Fruit fly (Drosophila melanogaster) whole organism, embryonic: ENCODE results near the gene Cpsf73.

ENCODE experiments used
- Abd-B ChIP-seq: fragments of 200-800 bp; sonication (Bioruptor generic); optimal IDR thresholded peaks from 2 replicates; lab custom pipeline; 2018; ENCODE audit warnings: missing biosample characterization, mild to moderate bottlenecking, missing genetic modification characterization, moderate library complexity
- Awh ChIP-seq: fragments of 200-800 bp; sonication (Bioruptor generic); IDR thresholded peaks from 2 replicates; pipeline ENCODE4, ENCODE4 v1.3.6; 2022; ENCODE audit warnings: missing biosample characterization, missing genetic modification characterization
- CG10366 ChIP-seq: fragments of 200-800 bp; sonication (Bioruptor generic); IDR thresholded peaks from 2 replicates; pipeline ENCODE4 v1.3.6; 2022; ENCODE audit warnings: missing biosample characterization, missing genetic modification characterization
- CG12071 ChIP-seq: fragments of 200-800 bp; sonication (Bioruptor generic); optimal IDR thresholded peaks from 3 replicates; lab custom pipeline; 2018; ENCODE audit warnings: missing biosample characterization, mild to moderate bottlenecking, missing genetic modification characterization
- CG12104 ChIP-seq: fragments of 200-800 bp; sonication (Bioruptor generic); optimal IDR thresholded peaks from 3 replicates; lab custom pipeline; 2016; ENCODE audit warnings: missing biosample characterization, missing genetic modification characterization
- CG12391 ChIP-seq: fragments of 200-800 bp; sonication (Bioruptor generic); optimal IDR thresholded peaks from 3 replicates; lab custom pipeline; 2018; ENCODE audit warnings: missing biosample characterization, mild to moderate bottlenecking, missing genetic modification characterization, moderate library complexity
- CG13424 ChIP-seq: fragments of 200-800 bp; sonication (Bioruptor generic); optimal IDR thresholded peaks from 2 replicates; lab custom pipeline; 2019; ENCODE audit warnings: missing biosample characterization, mild to moderate bottlenecking, missing genetic modification characterization, moderate library complexity
- CG14710 ChIP-seq: fragments of 200-800 bp; sonication (Bioruptor generic); optimal IDR thresholded peaks from 3 replicates; lab custom pipeline; 2019; ENCODE audit warnings: missing biosample characterization, mild to moderate bottlenecking, missing genetic modification characterization, moderate library complexity
- CG16779 ChIP-seq: fragments of 200-800 bp; sonication (Bioruptor generic); IDR thresholded peaks from 2 replicates; pipeline ENCODE4 v1.3.6; 2022; ENCODE audit warnings: missing biosample characterization, missing genetic modification characterization
- CG1792 ChIP-seq: fragments of 200-800 bp; sonication (Bioruptor generic); optimal IDR thresholded peaks from 2 replicates; lab custom pipeline; 2016; ENCODE audit warnings: missing biosample characterization, missing genetic modification characterization
- CG2889 ChIP-seq: fragments of 200-800 bp; sonication (Bioruptor generic); IDR thresholded peaks from 3 replicates; pipeline ENCODE4 v1.3.6; 2022; ENCODE audit warnings: missing biosample characterization, missing genetic modification characterization
- CG3163 ChIP-seq: fragments of 200-800 bp; sonication (Bioruptor generic); optimal IDR thresholded peaks from 3 replicates; lab custom pipeline; 2016; ENCODE audit warnings: missing biosample characterization, missing genetic modification characterization
- CG32767 ChIP-seq: fragments of 200-800 bp; sonication (Bioruptor generic); IDR thresholded peaks from 2 replicates; pipeline ENCODE4 v1.3.6; 2022; ENCODE audit warnings: missing biosample characterization, missing genetic modification characterization
- CG34224 ChIP-seq: fragments of 200-800 bp; sonication (Bioruptor generic); IDR thresholded peaks from 3 replicates; pipeline ENCODE4 v1.3.6; 2022; ENCODE audit warnings: missing biosample characterization, missing genetic modification characterization; ENCODE audit not compliant: partially characterized antibody
- CG4730 ChIP-seq: fragments of 200-800 bp; sonication (Bioruptor generic); IDR thresholded peaks from 2 replicates; pipeline ENCODE4 v1.3.6; 2022; ENCODE audit warnings: missing biosample characterization, missing genetic modification characterization
- CG4820 ChIP-seq: fragments of 200-800 bp; sonication (Bioruptor generic); optimal IDR thresholded peaks from 3 replicates; lab custom pipeline; 2016; ENCODE audit warnings: missing biosample characterization, missing genetic modification characterization
- CG5180 ChIP-seq: fragments of 200-800 bp; sonication (Bioruptor generic); optimal IDR thresholded peaks from 3 replicates; lab custom pipeline; 2017; ENCODE audit warnings: missing biosample characterization, missing genetic modification characterization, mild to moderate bottlenecking, moderate library complexity, missing genetic modification reagents
- CG7271 ChIP-seq: fragments of 200-800 bp; sonication (Bioruptor generic); optimal IDR thresholded peaks from 2 replicates; lab custom pipeline; 2018; ENCODE audit warnings: missing biosample characterization, mild to moderate bottlenecking, missing genetic modification characterization, moderate library complexity
- CG7357 ChIP-seq: fragments of 200-800 bp; sonication (Bioruptor generic); IDR thresholded peaks from 3 replicates; pipeline ENCODE4 v1.3.6; 2022; ENCODE audit warnings: missing biosample characterization, missing genetic modification characterization
- CG8281 ChIP-seq: fragments of 200-800 bp; sonication (Bioruptor generic); optimal IDR thresholded peaks from 2 replicates; lab custom pipeline; 2018; ENCODE audit warnings: missing biosample characterization, mild to moderate bottlenecking, missing genetic modification characterization, moderate library complexity
- CG8478 ChIP-seq: fragments of >200 bp; optimal IDR thresholded peaks from 2 replicates; lab custom pipeline; 2018
- CG9215 ChIP-seq: fragments of 200-800 bp; sonication (Bioruptor generic); IDR thresholded peaks from 2 replicates; pipeline ENCODE4 v1.3.6; 2022; ENCODE audit warnings: missing biosample characterization, missing genetic modification characterization
- Hmx ChIP-seq: fragments of 200-800 bp; sonication (Bioruptor generic); optimal IDR thresholded peaks from 2 replicates; lab custom pipeline; 2016; ENCODE audit warnings: missing biosample characterization, missing genetic modification characterization
- Hr3 ChIP-seq: fragments of 200-800 bp; sonication (Bioruptor generic); optimal IDR thresholded peaks from 3 replicates; lab custom pipeline; 2016; ENCODE audit warnings: missing biosample characterization, missing genetic modification characterization
- Max ChIP-seq: fragments of 200-800 bp; sonication (Bioruptor generic); optimal IDR thresholded peaks from 2 replicates; lab custom pipeline; 2016; ENCODE audit warnings: missing biosample characterization, mild to moderate bottlenecking, missing genetic modification characterization
- Mes4 ChIP-seq: fragments of 200-800 bp; sonication (Bioruptor generic); optimal IDR thresholded peaks from 2 replicates; lab custom pipeline; 2016; ENCODE audit warnings: missing biosample characterization, missing genetic modification characterization
- Myb ChIP-seq: fragments of 200-800 bp; sonication (Bioruptor generic); optimal IDR thresholded peaks from 2 replicates; lab custom pipeline; 2016; ENCODE audit warnings: missing biosample characterization, missing genetic modification characterization
- Opbp ChIP-seq: fragments of 200-800 bp; sonication (Bioruptor generic); IDR thresholded peaks from 3 replicates; pipeline ENCODE4 v1.3.6; 2022; ENCODE audit warnings: missing biosample characterization, missing genetic modification characterization; ENCODE audit not compliant: partially characterized antibody
- Ptx1 ChIP-seq: fragments of 200-800 bp; sonication (Bioruptor generic); IDR thresholded peaks from 2 replicates; pipeline ENCODE4 v1.3.6; 2022; ENCODE audit warnings: missing biosample characterization, missing genetic modification characterization
- Vsx1 ChIP-seq: fragments of 200-800 bp; sonication (Bioruptor generic); optimal IDR thresholded peaks from 2 replicates; lab custom pipeline; 2017; ENCODE audit warnings: missing biosample characterization, mild to moderate bottlenecking, missing genetic modification characterization, missing genetic modification reagents
- br ChIP-seq: fragments of >200 bp; optimal IDR thresholded peaks from 2 replicates; lab custom pipeline; 2017
- chn ChIP-seq: fragments of 200-800 bp; sonication (Bioruptor generic); optimal IDR thresholded peaks from 2 replicates; lab custom pipeline; 2016; ENCODE audit warnings: missing biosample characterization, missing genetic modification characterization
- da ChIP-seq: fragments of 200-800 bp; sonication (Bioruptor generic); optimal IDR thresholded peaks from 2 replicates; lab custom pipeline; 2016; ENCODE audit warnings: missing biosample characterization, missing genetic modification characterization
- dimm ChIP-seq: fragments of 200-800 bp; sonication (Bioruptor generic); IDR thresholded peaks from 2 replicates; pipeline ENCODE4 v1.3.6; 2022; ENCODE audit warnings: missing biosample characterization, missing genetic modification characterization
- fd64A ChIP-seq: fragments of 200-800 bp; sonication (Bioruptor generic); optimal IDR thresholded peaks from 3 replicates; lab custom pipeline; 2018; ENCODE audit warnings: missing biosample characterization, mild to moderate bottlenecking, missing genetic modification characterization
- ftz-f1 ChIP-seq: fragments of 200-800 bp; sonication (Bioruptor generic); optimal IDR thresholded peaks from 2 replicates; lab custom pipeline; 2016; ENCODE audit warnings: missing biosample characterization, missing genetic modification characterization
- gcm2 ChIP-seq: fragments of 200-800 bp; sonication (Bioruptor generic); optimal IDR thresholded peaks from 2 replicates; lab custom pipeline; 2016; ENCODE audit warnings: missing biosample characterization, missing genetic modification characterization
- gem ChIP-seq: fragments of 200-800 bp; sonication (Bioruptor generic); optimal IDR thresholded peaks from 2 replicates; lab custom pipeline; 2019; ENCODE audit warnings: missing biosample characterization, mild to moderate bottlenecking, missing genetic modification characterization, moderate library complexity
- gfzf ChIP-seq: fragments of 200-800 bp; sonication (Bioruptor generic); optimal IDR thresholded peaks from 2 replicates; lab custom pipeline; 2016; ENCODE audit warnings: missing biosample characterization, mild to moderate bottlenecking, missing genetic modification characterization, moderate library complexity
- hth ChIP-seq: fragments of >200 bp; optimal IDR thresholded peaks from 2 replicates; lab custom pipeline; 2017; ENCODE audit warnings: inconsistent platforms
- ind ChIP-seq: fragments of 200-800 bp; sonication (Bioruptor generic); optimal IDR thresholded peaks from 3 replicates; lab custom pipeline; 2016; ENCODE audit warnings: missing biosample characterization, missing genetic modification characterization
- inv ChIP-seq: fragments of 200-800 bp; sonication (Bioruptor generic); IDR thresholded peaks from 2 replicates; pipeline ENCODE4 v1.3.6; 2022; ENCODE audit warnings: missing biosample characterization, missing genetic modification characterization; ENCODE audit not compliant: partially characterized antibody
- mirr ChIP-seq: fragments of 200-800 bp; sonication (Bioruptor generic); optimal IDR thresholded peaks from 3 replicates; lab custom pipeline; 2018; ENCODE audit warnings: missing biosample characterization, mild to moderate bottlenecking, missing genetic modification characterization
- nmo ChIP-seq: fragments of 200-800 bp; sonication (Bioruptor generic); optimal IDR thresholded peaks from 2 replicates; lab custom pipeline; 2018; ENCODE audit warnings: missing biosample characterization, mild to moderate bottlenecking, missing genetic modification characterization, moderate library complexity
- oc ChIP-seq: fragments of 200-800 bp; sonication (Bioruptor generic); optimal IDR thresholded peaks from 2 replicates; lab custom pipeline; 2018; ENCODE audit warnings: missing biosample characterization, mild to moderate bottlenecking, missing genetic modification characterization, moderate library complexity
- rib ChIP-seq: fragments of 200-800 bp; sonication (Bioruptor generic); IDR thresholded peaks from 2 replicates; pipeline ENCODE4 v1.3.6; 2022; ENCODE audit warnings: missing biosample characterization, missing genetic modification characterization
- ro ChIP-seq: fragments of 200-800 bp; sonication (Bioruptor generic); IDR thresholded peaks from 2 replicates; pipeline ENCODE4 v1.3.6; 2022; ENCODE audit warnings: missing biosample characterization, missing genetic modification characterization
- slbo ChIP-seq: fragments of 200-800 bp; sonication (Bioruptor generic); IDR thresholded peaks from 2 replicates; pipeline ENCODE4 v1.3.6; 2022; ENCODE audit warnings: missing biosample characterization, missing genetic modification characterization
- ssp ChIP-seq: fragments of 200-800 bp; sonication (Bioruptor generic); IDR thresholded peaks from 2 replicates; pipeline ENCODE4 v1.3.6; 2022; ENCODE audit warnings: missing biosample characterization, missing genetic modification characterization
- stwl ChIP-seq: fragments of 200-800 bp; sonication (Bioruptor generic); optimal IDR thresholded peaks from 3 replicates; lab custom pipeline; 2018; ENCODE audit warnings: missing biosample characterization, mild to moderate bottlenecking, missing genetic modification characterization, moderate library complexity
- wdn ChIP-seq: fragments of 200-800 bp; sonication (Bioruptor generic); IDR thresholded peaks from 2 replicates; pipeline ENCODE4 v1.3.6; 2022; ENCODE audit warnings: missing biosample characterization, missing genetic modification characterization
- z ChIP-seq: fragments of 200-800 bp; sonication (Bioruptor generic); IDR thresholded peaks from 3 replicates; pipeline ENCODE4 v1.3.6; 2022; ENCODE audit warnings: missing biosample characterization, missing genetic modification characterization

The Cpsf73 gene

dm6 chr3R:18670441-18671111 is 7.2 kb upstream of the Cpsf73 start (continued):
- TF ChIP-seq oc = peak; percentile 3
- TF ChIP-seq z (GFP tag; lab: Robert Waterston, UW) = peak; percentile 81
- no peak for TF ChIP-seq chn (GFP tag; lab: Kevin White, UChicago)
- TF ChIP-seq gcm2 = no peak
- peak; percentile 12 for TF ChIP-seq CG14710 (tag; lab: Kevin White, UChicago)
- TF ChIP-seq CG1792 (GFP tag; lab: Kevin White, UChicago) = no peak
- TF ChIP-seq ro = no peak
- TF ChIP-seq ind (GFP tag; lab: Kevin White, UChicago) = peak; percentile 69
- TF ChIP-seq Max (GFP tag; lab: Kevin White, UChicago) = peak; percentile 18
- peak; percentile 27; the same call in 1 of the 2 replicates for TF ChIP-seq Awh
- TF ChIP-seq CG2889 (GFP tag; lab: Robert Waterston, UW) = no peak
- no peak for TF ChIP-seq Hmx (GFP tag; lab: Kevin White, UChicago)
- TF ChIP-seq nmo = peak; percentile 90
- no peak for TF ChIP-seq CG7271 (tag; lab: Kevin White, UChicago)
- no peak for TF ChIP-seq stwl
- TF ChIP-seq Vsx1 (GFP tag; lab: Kevin White, UChicago) = peak; percentile 63
- no peak for TF ChIP-seq CG12071 (GFP tag; lab: Kevin White, UChicago)
- no peak for TF ChIP-seq gfzf (GFP tag; lab: Kevin White, UChicago)
- TF ChIP-seq CG9215 (GFP tag; lab: Robert Waterston, UW) = no peak
- TF ChIP-seq CG3163 (GFP tag; lab: Kevin White, UChicago) = no peak
- no peak for TF ChIP-seq CG16779 (GFP tag; lab: Robert Waterston, UW)
- peak; percentile 24; the same call in 1 of the 2 replicates for TF ChIP-seq ssp (GFP tag; lab: Robert Waterston, UW)
- TF ChIP-seq CG12104 (GFP tag; lab: Kevin White, UChicago) = no peak
- TF ChIP-seq br = no peak
- peak; percentile 36 for TF ChIP-seq Hr3
- no peak for TF ChIP-seq CG34224
- TF ChIP-seq CG8478 (lab: Kevin White, UChicago) = no peak
- TF ChIP-seq CG4730 (GFP tag; lab: Robert Waterston, UW) = no peak
- no peak for TF ChIP-seq fd64A (GFP tag; lab: Kevin White, UChicago)
- peak; percentile 67 for TF ChIP-seq CG12391 (tag; lab: Kevin White, UChicago)
- TF ChIP-seq da (GFP tag; lab: Kevin White, UChicago) = no peak
- no peak for TF ChIP-seq mirr
- no peak for TF ChIP-seq dimm (GFP tag; lab: Robert Waterston, UW)
- TF ChIP-seq CG10366 = no peak
- peak; percentile 48; the same call in 1 of the 3 replicates for TF ChIP-seq CG7357
- peak; percentile 36; the same call in 1 of the 2 replicates for TF ChIP-seq CG32767 (GFP tag; lab: Robert Waterston, UW)
- no peak for TF ChIP-seq inv (GFP tag; lab: Robert Waterston, UW)
- no peak for TF ChIP-seq CG4820
- TF ChIP-seq hth (lab: Kevin White, UChicago) = no peak
- peak; percentile 84 for TF ChIP-seq gem (tag; lab: Kevin White, UChicago)
- no peak for TF ChIP-seq Opbp (GFP tag; lab: Robert Waterston, UW)
- no peak for TF ChIP-seq Mes4 (GFP tag; lab: Kevin White, UChicago)
- no peak for TF ChIP-seq ftz-f1 (GFP tag; lab: Kevin White, UChicago)
- no peak for TF ChIP-seq rib (GFP tag; lab: Robert Waterston, UW)
- peak; percentile 49 for TF ChIP-seq CG8281 (tag; lab: Kevin White, UChicago)
- peak; percentile 40 for TF ChIP-seq Ptx1 (GFP tag; lab: Robert Waterston, UW)
- peak; percentile 53 for TF ChIP-seq Abd-B (GFP tag; lab: Kevin White, UChicago)
- no peak for TF ChIP-seq Myb (GFP tag; lab: Kevin White, UChicago)
- peak; percentile 67 for TF ChIP-seq CG13424
- no peak for TF ChIP-seq slbo (GFP tag; lab: Robert Waterston, UW)
- TF ChIP-seq CG5180 (GFP tag; lab: Kevin White, UChicago) = peak; percentile 14
- TF ChIP-seq wdn (GFP tag; lab: Robert Waterston, UW) = 0 out of 2 replicates have a peak, but pooled peaks have one; percentile 16
